Worm (Caenorhabditis elegans) whole organism, late embryonic: Measurements from ENCODE around the gene F42A9.17.

ENCODE experiments used
- K02D7.2 ChIP-seq: sonication (generic microtip); optimal IDR thresholded peaks from 2 replicates; lab custom pipeline; 2017; ENCODE audit warnings: mild to moderate bottlenecking, missing genetic modification characterization, missing compliant biosample characterization
- ama-1 ChIP-seq: fragments of 150-350 bp; optimal IDR thresholded peaks from 2 replicates; lab custom pipeline; 2014
- ceh-2 ChIP-seq: sonication (generic microtip); optimal IDR thresholded peaks from 2 replicates; lab custom pipeline; 2016; ENCODE audit warnings: missing genotype, missing genetic modification characterization, missing compliant biosample characterization
- ceh-45 ChIP-seq: fragments of 200-800 bp; sonication (Bioruptor generic); IDR thresholded peaks from 2 replicates; pipeline ENCODE4 v1.3.6; 2022; ENCODE audit warnings: missing genetic modification reagents, missing genetic modification characterization, missing compliant biosample characterization
- dve-1 ChIP-seq: sonication (generic microtip); optimal IDR thresholded peaks from 2 replicates; lab custom pipeline; 2017; ENCODE audit warnings: antibody characterized with exemption, mild to moderate bottlenecking, missing genetic modification characterization, missing compliant biosample characterization
- nfya-1 ChIP-seq: sonication (generic microtip); optimal IDR thresholded peaks from 2 replicates; lab custom pipeline; 2017; ENCODE audit warnings: missing genetic modification characterization, mild to moderate bottlenecking, missing compliant biosample characterization, antibody characterized with exemption, moderate library complexity
- nhr-232 ChIP-seq: sonication (generic microtip); optimal IDR thresholded peaks from 2 replicates; lab custom pipeline; 2016; ENCODE audit warnings: missing genetic modification characterization, missing compliant biosample characterization
- sox-4 ChIP-seq: sonication (generic microtip); optimal IDR thresholded peaks from 2 replicates; lab custom pipeline; 2017; ENCODE audit warnings: mild to moderate bottlenecking, missing genetic modification characterization, inconsistent platforms, missing compliant biosample characterization
- tbx-2 ChIP-seq: sonication (generic microtip); optimal IDR thresholded peaks from 2 replicates; lab custom pipeline; 2016; ENCODE audit warnings: missing genetic modification characterization, missing compliant biosample characterization

ce11 chrIV:8650696-8651095, 39.0 kb upstream of the F42A9.17 start, which contains the start of gene C49C8.2:
- TF ChIP-seq sox-4 (tag; lab: Kevin White, UChicago) (no peak), nhr-232 (tag; lab: Kevin White, UChicago) (no peak), K02D7.2 (tag; lab: Kevin White, UChicago) (no peak), ceh-2 (tag; lab: Kevin White, UChicago) (no peak), nfya-1 (tag; lab: Kevin White, UChicago) (no peak), ceh-45 (no peak), tbx-2 (tag; lab: Kevin White, UChicago) (no peak), ama-1 (lab: Kevin White, UChicago) (no peak), dve-1 (tag; lab: Kevin White, UChicago) (no peak)
